Fruit fly (Drosophila melanogaster) whole organism, prepupa: ENCODE measurements around the gene Takl2.

Source experiments
- Blimp-1 ChIP-seq: fragments of 200-800 bp; sonication (Bioruptor generic); optimal IDR thresholded peaks from 3 replicates; lab custom pipeline; 2017; ENCODE audit warnings: missing biosample characterization, missing genetic modification characterization, mild to moderate bottlenecking, moderate library complexity, missing genetic modification reagents
- CG11294 ChIP-seq: fragments of 200-800 bp; sonication (Bioruptor generic); IDR thresholded peaks from 2 replicates; pipeline ENCODE4 v1.3.6; 2022; ENCODE audit warnings: missing biosample characterization, missing genetic modification characterization
- CG11762 ChIP-seq: fragments of 200-800 bp; sonication (Bioruptor generic); optimal IDR thresholded peaks from 3 replicates; lab custom pipeline; 2016; ENCODE audit warnings: missing biosample characterization, missing genetic modification characterization; ENCODE audit not compliant: insufficient read depth
- CG15336 ChIP-seq: fragments of 200-800 bp; sonication (Bioruptor generic); IDR thresholded peaks from 2 replicates; pipeline ENCODE4 v1.3.6; 2022; ENCODE audit warnings: missing biosample characterization, missing genetic modification characterization
- CG1621 ChIP-seq: fragments of 200-800 bp; sonication (Bioruptor generic); optimal IDR thresholded peaks from 3 replicates; lab custom pipeline; 2018; ENCODE audit warnings: missing biosample characterization, mild to moderate bottlenecking, missing genetic modification characterization
- CG31627 ChIP-seq: fragments of 200-800 bp; sonication (Bioruptor generic); optimal IDR thresholded peaks from 3 replicates; lab custom pipeline; 2016; ENCODE audit warnings: missing biosample characterization, missing genetic modification characterization
- CG34406 ChIP-seq: fragments of 200-800 bp; sonication (Bioruptor generic); optimal IDR thresholded peaks from 3 replicates; lab custom pipeline; 2016; ENCODE audit warnings: missing biosample characterization, missing genetic modification characterization
- CG3919 ChIP-seq: fragments of 200-800 bp; sonication (Bioruptor generic); optimal IDR thresholded peaks from 3 replicates; lab custom pipeline; 2016; ENCODE audit warnings: missing biosample characterization, missing genetic modification characterization
- CG4318 ChIP-seq: fragments of 200-800 bp; sonication (Bioruptor generic); optimal IDR thresholded peaks from 3 replicates; lab custom pipeline; 2017; ENCODE audit warnings: missing biosample characterization, mild to moderate bottlenecking, missing genetic modification characterization
- CG6276 ChIP-seq: fragments of 200-800 bp; sonication (Bioruptor generic); optimal IDR thresholded peaks from 2 replicates; lab custom pipeline; 2017; ENCODE audit warnings: missing biosample characterization, mild to moderate bottlenecking, missing genetic modification characterization
- CG6792 ChIP-seq: fragments of 200-800 bp; sonication (Bioruptor generic); optimal IDR thresholded peaks from 3 replicates; lab custom pipeline; 2016; ENCODE audit warnings: missing biosample characterization, missing genetic modification characterization
- CG6854 ChIP-seq: fragments of 200-800 bp; sonication (Bioruptor generic); optimal IDR thresholded peaks from 2 replicates; lab custom pipeline; 2017; ENCODE audit warnings: missing biosample characterization, mild to moderate bottlenecking, missing genetic modification characterization
- CG7368 ChIP-seq: fragments of 200-800 bp; sonication (Bioruptor generic); optimal IDR thresholded peaks from 3 replicates; lab custom pipeline; 2016; ENCODE audit warnings: missing biosample characterization, missing genetic modification characterization
- CG8119 ChIP-seq: fragments of 200-800 bp; sonication (Bioruptor generic); IDR thresholded peaks from 3 replicates; pipeline ENCODE4 v1.3.6; 2022; ENCODE audit warnings: missing biosample characterization, missing genetic modification characterization
- CG8319 ChIP-seq: fragments of 200-800 bp; sonication (Bioruptor generic); optimal IDR thresholded peaks from 3 replicates; lab custom pipeline; 2016; ENCODE audit warnings: missing biosample characterization, missing genetic modification characterization
- CG8632 ChIP-seq: fragments of 200-800 bp; sonication (Bioruptor generic); optimal IDR thresholded peaks from 3 replicates; lab custom pipeline; 2016; ENCODE audit warnings: missing biosample characterization, missing genetic modification characterization
- CG9139 ChIP-seq: fragments of 200-800 bp; sonication (Bioruptor generic); optimal IDR thresholded peaks from 3 replicates; lab custom pipeline; 2017; ENCODE audit warnings: missing biosample characterization, mild to moderate bottlenecking, missing genetic modification characterization
- Eip78C ChIP-seq: fragments of 200-800 bp; sonication (Bioruptor generic); peaks from one replicate; lab custom pipeline; 2016; ENCODE audit warnings: missing biosample characterization, missing genetic modification characterization
- Eip93F ChIP-seq: fragments of 200-800 bp; sonication (Bioruptor generic); optimal IDR thresholded peaks from 2 replicates; lab custom pipeline; 2016; ENCODE audit warnings: missing biosample characterization, mild to moderate bottlenecking, missing genetic modification characterization
- Ets21C ChIP-seq: fragments of 200-800 bp; sonication (Bioruptor generic); optimal IDR thresholded peaks from 3 replicates; lab custom pipeline; 2016; ENCODE audit warnings: missing biosample characterization, missing genetic modification characterization
- Hr38 ChIP-seq: sonication (Bioruptor generic); optimal IDR thresholded peaks from 2 replicates; lab custom pipeline; 2016; ENCODE audit warnings: missing biosample characterization, missing genetic modification characterization
- Hr39 ChIP-seq: fragments of 200-800 bp; sonication (Bioruptor generic); optimal IDR thresholded peaks from 2 replicates; lab custom pipeline; 2016; ENCODE audit warnings: missing biosample characterization, missing genetic modification characterization
- Met ChIP-seq: fragments of 200-800 bp; sonication (Bioruptor generic); optimal IDR thresholded peaks from 3 replicates; lab custom pipeline; 2016; ENCODE audit warnings: missing biosample characterization, missing genetic modification characterization
- Smox ChIP-seq: fragments of 200-800 bp; sonication (Bioruptor generic); optimal IDR thresholded peaks from 3 replicates; lab custom pipeline; 2016; ENCODE audit warnings: missing biosample characterization, missing genetic modification characterization
- Sox15 ChIP-seq: fragments of 200-800 bp; sonication (Bioruptor generic); optimal IDR thresholded peaks from 3 replicates; lab custom pipeline; 2016; ENCODE audit warnings: missing biosample characterization, missing genetic modification characterization
- acj6 ChIP-seq: fragments of 200-800 bp; sonication (Bioruptor generic); optimal IDR thresholded peaks from 3 replicates; lab custom pipeline; 2016; ENCODE audit warnings: missing biosample characterization, missing genetic modification characterization
- dac ChIP-seq: fragments of 200-800 bp; sonication (Bioruptor generic); optimal IDR thresholded peaks from 2 replicates; lab custom pipeline; 2017; ENCODE audit warnings: missing biosample characterization, mild to moderate bottlenecking, missing genetic modification characterization
- eg ChIP-seq: fragments of 200-800 bp; sonication (Bioruptor generic); IDR thresholded peaks from 3 replicates; pipeline ENCODE4 v1.3.6; 2022; ENCODE audit warnings: missing biosample characterization, missing genetic modification characterization
- esn ChIP-seq: fragments of 200-800 bp; sonication (Bioruptor generic); optimal IDR thresholded peaks from 2 replicates; lab custom pipeline; 2016; ENCODE audit warnings: missing biosample characterization, mild to moderate bottlenecking, missing genetic modification characterization, moderate library complexity
- fd85E ChIP-seq: fragments of 200-800 bp; sonication (Bioruptor generic); optimal IDR thresholded peaks from 3 replicates; lab custom pipeline; 2016; ENCODE audit warnings: missing biosample characterization, missing genetic modification characterization
- lz ChIP-seq: fragments of 200-800 bp; sonication (Bioruptor generic); optimal IDR thresholded peaks from 3 replicates; lab custom pipeline; 2016; ENCODE audit warnings: missing biosample characterization, missing genetic modification characterization
- net ChIP-seq: fragments of 200-800 bp; sonication (Bioruptor generic); optimal IDR thresholded peaks from 3 replicates; lab custom pipeline; 2016; ENCODE audit warnings: missing biosample characterization, missing genetic modification characterization
- pdm3 ChIP-seq: fragments of 200-800 bp; sonication (Bioruptor generic); optimal IDR thresholded peaks from 3 replicates; lab custom pipeline; 2016; ENCODE audit warnings: missing biosample characterization, missing genetic modification characterization
- salr ChIP-seq, 2 experiments: fragments of 200-800 bp; sonication (Bioruptor generic); optimal IDR thresholded peaks; 3 replicates each; lab custom pipeline; 2016 to 2018; ENCODE audit warnings: missing biosample characterization in 2 of 2, missing genetic modification characterization in 2 of 2, mild to moderate bottlenecking in 1 of 2
- ss ChIP-seq, 2 experiments: fragments of 200-800 bp; sonication (Bioruptor generic); optimal IDR thresholded peaks; 2 replicates in 1 of 2; 3 replicates in 1 of 2; lab custom pipeline; 2017 to 2018; ENCODE audit warnings: mild to moderate bottlenecking in 2 of 2, missing biosample characterization in 2 of 2, missing genetic modification characterization in 2 of 2, moderate library complexity in 1 of 2
- svp ChIP-seq: fragments of 200-800 bp; sonication (Bioruptor generic); peaks from one replicate; lab custom pipeline; 2016; ENCODE audit warnings: missing biosample characterization, missing genetic modification characterization
- topi ChIP-seq: fragments of 200-800 bp; sonication (Bioruptor generic); optimal IDR thresholded peaks from 3 replicates; lab custom pipeline; 2016; ENCODE audit warnings: missing biosample characterization, missing genetic modification characterization
- vri ChIP-seq: fragments of 200-800 bp; sonication (Bioruptor generic); optimal IDR thresholded peaks from 3 replicates; lab custom pipeline; 2016; ENCODE audit warnings: missing biosample characterization, mild to moderate bottlenecking, missing genetic modification characterization

Gene Takl2

dm6 chr3R:22750534-22750947, 16.9 kb upstream of the Takl2 start, which contains the start of the genes rumi, CG7029 and Usp12-46 (continued):
- TF ChIP-seq Eip93F (GFP tag; lab: Kevin White, UChicago) = no peak
- TF ChIP-seq Hr38 (GFP tag; lab: Kevin White, UChicago) = peak; percentile 11
- peak; percentile 84 for TF ChIP-seq topi
- peak; percentile 94 for TF ChIP-seq svp (GFP tag; lab: Kevin White, UChicago)
- peak; percentile 1 for TF ChIP-seq CG6854 (GFP tag; lab: Kevin White, UChicago)
- no peak for TF ChIP-seq fd85E
- no peak for TF ChIP-seq Smox (GFP tag; lab: Kevin White, UChicago)
- peak; percentile 65; the same call in 2 of the 3 replicates for TF ChIP-seq CG8119 (GFP tag; lab: Robert Waterston, UW)
- no peak for TF ChIP-seq CG3919 (GFP tag; lab: Kevin White, UChicago)
- peak; percentile 88 for TF ChIP-seq esn
- TF ChIP-seq vri (GFP tag; lab: Kevin White, UChicago) = no peak
- peak; percentile 92 for TF ChIP-seq CG31627 (GFP tag; lab: Kevin White, UChicago)
- TF ChIP-seq CG1621 (tag; lab: Kevin White, UChicago) = peak; percentile 54
- TF ChIP-seq CG11762 = peak; percentile 78
- no peak for TF ChIP-seq Met
- TF ChIP-seq CG8319 = peak; percentile 79
- TF ChIP-seq CG34406 (GFP tag; lab: Kevin White, UChicago) = no peak
- TF ChIP-seq salr (GFP tag; optimal IDR thresholded peaks at IDR 0.05; lab: Kevin White, UChicago) = peak in 1 of 2 experiments; percentile 62
- peak; percentile 88 for TF ChIP-seq lz
- TF ChIP-seq acj6 (GFP tag; lab: Kevin White, UChicago) = no peak
- peak; percentile 53; the same call in 1 of the 2 replicates for TF ChIP-seq CG11294 (GFP tag; lab: Robert Waterston, UW)
- TF ChIP-seq CG6276 = no peak
- TF ChIP-seq CG9139 (GFP tag; lab: Kevin White, UChicago) = no peak
- no peak for TF ChIP-seq ss (GFP tag; optimal IDR thresholded peaks at IDR 0.05; lab: Kevin White, UChicago)
- TF ChIP-seq Blimp-1 (GFP tag; lab: Kevin White, UChicago) = peak; percentile 31

dm6 chr3R:22750039-22750438, 16.4 kb upstream of the Takl2 start:
- TF ChIP-seq CG8632 (GFP tag; lab: Kevin White, UChicago) = no peak
- TF ChIP-seq Eip78C (GFP tag; lab: Kevin White, UChicago) = no peak

dm6 chr3R:22748956-22749355, 15.3 kb upstream of the Takl2 start, which contains the start of gene CG31139:
TSS of gene CG31139 (minus strand) at chr3R:22749056.
- TF ChIP-seq CG8632 (GFP tag; lab: Kevin White, UChicago) = no peak
- TF ChIP-seq CG4318 = no peak
- TF ChIP-seq eg (GFP tag; lab: Robert Waterston, UW) = no peak
- no peak for TF ChIP-seq Ets21C (GFP tag; lab: Kevin White, UChicago)
- no peak for TF ChIP-seq pdm3 (GFP tag; lab: Kevin White, UChicago)
- no peak for TF ChIP-seq CG7368 (GFP tag; lab: Kevin White, UChicago)
- TF ChIP-seq ss (GFP tag; optimal IDR thresholded peaks at IDR 0.05; lab: Kevin White, UChicago) = no peak
- TF ChIP-seq CG15336 (GFP tag; lab: Robert Waterston, UW) = no peak
- no peak for TF ChIP-seq Eip78C (GFP tag; lab: Kevin White, UChicago)
- TF ChIP-seq net (GFP tag; lab: Kevin White, UChicago) = no peak
- no peak for TF ChIP-seq dac (GFP tag; lab: Kevin White, UChicago)
- no peak for TF ChIP-seq Sox15
- no peak for TF ChIP-seq Hr39
- no peak for TF ChIP-seq Met
- no peak for TF ChIP-seq CG6792 (GFP tag; lab: Kevin White, UChicago)
- no peak for TF ChIP-seq salr (GFP tag; optimal IDR thresholded peaks at IDR 0.05; lab: Kevin White, UChicago)
- no peak for TF ChIP-seq Smox (GFP tag; lab: Kevin White, UChicago)
- no peak for TF ChIP-seq CG8319
- TF ChIP-seq topi = no peak
- TF ChIP-seq vri (GFP tag; lab: Kevin White, UChicago) = no peak
